Fruit fly (Drosophila melanogaster) whole organism, prepupa: ENCODE results near the gene CG6650.

Source experiments
- CG16779 ChIP-seq: fragments of 200-800 bp; sonication (Bioruptor generic); optimal IDR thresholded peaks from 3 replicates; lab custom pipeline; 2017; ENCODE audit warnings: missing biosample characterization, mild to moderate bottlenecking, missing genetic modification characterization
- CG31627 ChIP-seq: fragments of 200-800 bp; sonication (Bioruptor generic); optimal IDR thresholded peaks from 3 replicates; lab custom pipeline; 2016; ENCODE audit warnings: missing biosample characterization, missing genetic modification characterization
- CG6276 ChIP-seq: fragments of 200-800 bp; sonication (Bioruptor generic); optimal IDR thresholded peaks from 2 replicates; lab custom pipeline; 2017; ENCODE audit warnings: missing biosample characterization, mild to moderate bottlenecking, missing genetic modification characterization
- CG8319 ChIP-seq: fragments of 200-800 bp; sonication (Bioruptor generic); optimal IDR thresholded peaks from 3 replicates; lab custom pipeline; 2016; ENCODE audit warnings: missing biosample characterization, missing genetic modification characterization
- Eip78C ChIP-seq: fragments of 200-800 bp; sonication (Bioruptor generic); peaks from one replicate; lab custom pipeline; 2016; ENCODE audit warnings: missing biosample characterization, missing genetic modification characterization
- Gug ChIP-seq: fragments of 200-800 bp; sonication (Bioruptor generic); IDR thresholded peaks from 2 replicates; pipeline ENCODE4 v1.3.6; 2022; ENCODE audit warnings: missing biosample characterization, missing genetic modification characterization
- Hr4 ChIP-seq: fragments of 200-800 bp; sonication (Bioruptor generic); optimal IDR thresholded peaks from 3 replicates; lab custom pipeline; 2016; ENCODE audit warnings: missing biosample characterization, missing genetic modification characterization
- Lpt ChIP-seq: fragments of 200-800 bp; sonication (Bioruptor generic); optimal IDR thresholded peaks from 3 replicates; lab custom pipeline; 2016; ENCODE audit warnings: missing biosample characterization, missing genetic modification characterization
- OdsH ChIP-seq: fragments of 200-800 bp; sonication (Bioruptor generic); optimal IDR thresholded peaks from 3 replicates; lab custom pipeline; 2016; ENCODE audit warnings: missing biosample characterization, missing genetic modification characterization
- Smox ChIP-seq: fragments of 200-800 bp; sonication (Bioruptor generic); optimal IDR thresholded peaks from 3 replicates; lab custom pipeline; 2016; ENCODE audit warnings: missing biosample characterization, missing genetic modification characterization
- Sox15 ChIP-seq: fragments of 200-800 bp; sonication (Bioruptor generic); optimal IDR thresholded peaks from 3 replicates; lab custom pipeline; 2016; ENCODE audit warnings: missing biosample characterization, missing genetic modification characterization
- dsx ChIP-seq: fragments of 200-800 bp; optimal IDR thresholded peaks from 3 replicates; lab custom pipeline; 2019; ENCODE audit warnings: missing biosample characterization, mild to moderate bottlenecking, missing genetic modification characterization, moderate library complexity; ENCODE audit not compliant: poor library complexity, severe bottlenecking
- lz ChIP-seq: fragments of 200-800 bp; sonication (Bioruptor generic); optimal IDR thresholded peaks from 3 replicates; lab custom pipeline; 2016; ENCODE audit warnings: missing biosample characterization, missing genetic modification characterization
- salr ChIP-seq, 2 experiments: fragments of 200-800 bp; sonication (Bioruptor generic); optimal IDR thresholded peaks; 3 replicates each; lab custom pipeline; 2016 to 2018; ENCODE audit warnings: missing biosample characterization in 2 of 2, missing genetic modification characterization in 2 of 2, mild to moderate bottlenecking in 1 of 2

- no peak for TF ChIP-seq salr (GFP tag; optimal IDR thresholded peaks at IDR 0.05; lab: Kevin White, UChicago)
- no peak for TF ChIP-seq CG16779 (tag; lab: Kevin White, UChicago)
- no peak for TF ChIP-seq lz (GFP tag; lab: Kevin White, UChicago)
- TF ChIP-seq CG6276 (GFP tag; lab: Kevin White, UChicago): no peak
- TF ChIP-seq Hr4 (GFP tag; lab: Kevin White, UChicago): no peak
- no peak for TF ChIP-seq OdsH
- no peak for TF ChIP-seq Lpt
- no peak for TF ChIP-seq Sox15
- TF ChIP-seq Gug (GFP tag; lab: Robert Waterston, UW): no peak
- no peak for TF ChIP-seq Eip78C (GFP tag; lab: Kevin White, UChicago)
- TF ChIP-seq CG8319: no peak
- TF ChIP-seq dsx (GFP tag; lab: Kevin White, UChicago): no peak
- TF ChIP-seq Smox (GFP tag; lab: Kevin White, UChicago): no peak
- no peak for TF ChIP-seq CG31627 (GFP tag; lab: Kevin White, UChicago)
Measured at dm6 chr3L:14062702-14063101, 31.5 kb downstream of the CG6650 start.
